Fruit fly (Drosophila melanogaster) whole organism, pupa: ENCODE measurements around the gene Muc91C.

ENCODE experiments used
- CG10348 ChIP-seq: fragments of 200-800 bp; sonication (Bioruptor generic); IDR thresholded peaks from 2 replicates; pipeline ENCODE4 v1.3.6; 2022; ENCODE audit warnings: missing biosample characterization, missing genetic modification characterization
- CG12605 ChIP-seq: fragments of 200-800 bp; sonication (Bioruptor generic); IDR thresholded peaks from 2 replicates; pipeline ENCODE4 v1.3.6; 2022; ENCODE audit warnings: missing biosample characterization, missing genetic modification characterization
- CG14655 ChIP-seq: fragments of 200-800 bp; sonication (Bioruptor generic); optimal IDR thresholded peaks from 3 replicates; lab custom pipeline; 2017; ENCODE audit warnings: mild to moderate bottlenecking, missing biosample characterization, missing genetic modification reagents, missing genetic modification characterization
- CG17806 ChIP-seq: fragments of 200-800 bp; sonication (Bioruptor generic); optimal IDR thresholded peaks from 2 replicates; lab custom pipeline; 2018; ENCODE audit warnings: missing biosample characterization, mild to moderate bottlenecking, missing genetic modification characterization, moderate library complexity
- CG32121 ChIP-seq: fragments of 200-800 bp; sonication (Bioruptor generic); IDR thresholded peaks from 2 replicates; pipeline ENCODE4 v1.3.6; 2022; ENCODE audit warnings: missing biosample characterization, missing genetic modification characterization
- CG4496 ChIP-seq: fragments of 200-800 bp; sonication (Bioruptor generic); IDR thresholded peaks from 3 replicates; pipeline ENCODE4 v1.3.6; 2022; ENCODE audit warnings: missing biosample characterization, missing genetic modification characterization
- CG8301 ChIP-seq: fragments of 200-800 bp; sonication (Bioruptor generic); optimal IDR thresholded peaks from 2 replicates; lab custom pipeline; 2018; ENCODE audit warnings: missing biosample characterization, mild to moderate bottlenecking, missing genetic modification characterization
- CG9948 ChIP-seq: fragments of 200-800 bp; sonication (Bioruptor generic); optimal IDR thresholded peaks from 2 replicates; lab custom pipeline; 2018; ENCODE audit warnings: missing biosample characterization, mild to moderate bottlenecking, missing genetic modification characterization, moderate library complexity
- Ets98B ChIP-seq: fragments of 200-800 bp; sonication (Bioruptor generic); IDR thresholded peaks from 2 replicates; pipeline ENCODE4 v1.3.6; 2022; ENCODE audit warnings: missing biosample characterization, missing genetic modification characterization
- fd96Ca ChIP-seq: fragments of 200-800 bp; sonication (Bioruptor generic); IDR thresholded peaks from 3 replicates; pipeline ENCODE4 v1.3.6; 2022; ENCODE audit warnings: missing biosample characterization, missing genetic modification characterization

DNA sequence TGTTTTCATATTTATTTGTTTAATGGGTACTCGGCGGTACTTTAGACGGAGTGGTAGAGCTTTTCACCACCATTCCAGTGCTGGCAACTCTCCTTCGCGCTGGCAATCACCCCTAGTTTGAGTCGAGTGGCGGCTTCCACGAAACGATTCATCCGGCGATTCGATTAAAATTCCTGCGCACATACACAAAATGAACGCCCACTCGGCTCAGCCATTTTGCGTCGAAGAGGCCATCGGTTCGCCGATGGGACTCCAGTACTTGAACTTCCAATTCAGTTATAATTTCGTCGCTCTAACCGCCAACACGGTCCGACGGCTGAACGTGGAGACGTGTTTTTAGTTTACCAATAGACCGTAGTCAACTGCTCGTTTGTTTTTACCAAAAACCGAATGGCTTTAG is 12.2 kb downstream of the Muc91C start, which contains the start of the genes CG46318 and ChT:
- no peak for TF ChIP-seq CG4496 (GFP tag; lab: Robert Waterston, UW)
- no peak for TF ChIP-seq CG12605
- no peak for TF ChIP-seq CG8301 (tag; lab: Kevin White, UChicago)
- TF ChIP-seq CG9948 (tag; lab: Kevin White, UChicago) = no peak
- TF ChIP-seq CG10348 (GFP tag; lab: Robert Waterston, UW) = no peak
- no peak for TF ChIP-seq CG17806
- TF ChIP-seq fd96Ca = no peak
- no peak for TF ChIP-seq Ets98B
- TF ChIP-seq CG32121 = no peak
- TF ChIP-seq CG14655 (GFP tag; lab: Kevin White, UChicago) = no peak
